Worm (Caenorhabditis elegans) whole organism, mixed stage, embryonic: Measurements from ENCODE around the gene ZC412.3.
A peak's percentile ranks its signal among the peaks of the same experiment; 100 is the strongest.
"Not testable (repeated sequence)": the region's sequence is repeated elsewhere in the genome, so short reads cannot be mapped to it uniquely, and the experiment has no call there.

Source experiments
- M03D4.4 ChIP-seq: sonication (generic microtip); optimal IDR thresholded peaks from 2 replicates; lab custom pipeline; 2017; ENCODE audit warnings: mild to moderate bottlenecking, missing genetic modification characterization, missing compliant biosample characterization
- bed-3 ChIP-seq: fragments of 200-800 bp; sonication (Bioruptor generic); optimal IDR thresholded peaks from 3 replicates; lab custom pipeline; 2018; ENCODE audit warnings: mild to moderate bottlenecking, missing genetic modification characterization, moderate library complexity, missing compliant biosample characterization
- cnd-1 ChIP-seq: fragments of 200-800 bp; sonication (Bioruptor generic); optimal IDR thresholded peaks from 2 replicates; lab custom pipeline; 2018; ENCODE audit warnings: mild to moderate bottlenecking, missing genetic modification characterization, missing compliant biosample characterization
- drap-1 ChIP-seq: fragments of 200-800 bp; sonication (Bioruptor generic); optimal IDR thresholded peaks from 3 replicates; lab custom pipeline; 2018; ENCODE audit warnings: mild to moderate bottlenecking, missing genetic modification characterization, missing compliant biosample characterization
- hlh-1 ChIP-seq: fragments of 150-350 bp; optimal IDR thresholded peaks from 2 replicates; lab custom pipeline; 2014; ENCODE audit warnings: missing biosample characterization, missing genetic modification reagents, missing genetic modification characterization
- mab-5 ChIP-seq: fragments of 150-350 bp; optimal IDR thresholded peaks from 2 replicates; lab custom pipeline; 2014; ENCODE audit warnings: missing biosample characterization, missing genetic modification characterization
- mls-2 ChIP-seq: sonication (generic microtip); optimal IDR thresholded peaks from 2 replicates; lab custom pipeline; 2016; ENCODE audit warnings: mild to moderate bottlenecking, missing genetic modification characterization, moderate library complexity, missing compliant biosample characterization
- nhr-237 ChIP-seq: fragments of 150-350 bp; optimal IDR thresholded peaks from 2 replicates; lab custom pipeline; 2014; ENCODE audit warnings: missing biosample characterization, missing genetic modification characterization
- nhr-28 ChIP-seq: fragments of 150-350 bp; optimal IDR thresholded peaks from 2 replicates; lab custom pipeline; 2014; ENCODE audit warnings: missing biosample characterization, missing genetic modification characterization
- nhr-76 ChIP-seq: sonication (generic microtip); optimal IDR thresholded peaks from 2 replicates; lab custom pipeline; 2017; ENCODE audit warnings: missing biosample characterization, missing genetic modification characterization
- sptf-1 ChIP-seq: sonication (generic microtip); optimal IDR thresholded peaks from 2 replicates; lab custom pipeline; 2017; ENCODE audit warnings: mild to moderate bottlenecking, missing genetic modification characterization, moderate library complexity, missing compliant biosample characterization
- tbx-8 ChIP-seq: fragments of 200-800 bp; sonication (Bioruptor generic); optimal IDR thresholded peaks from 2 replicates; lab custom pipeline; 2018; ENCODE audit warnings: mild to moderate bottlenecking, missing genetic modification characterization, moderate library complexity, missing compliant biosample characterization
- unc-120 ChIP-seq: sonication (generic microtip); optimal IDR thresholded peaks from 2 replicates; lab custom pipeline; 2017; ENCODE audit warnings: missing genetic modification characterization, missing compliant biosample characterization; ENCODE audit not compliant: poor library complexity, severe bottlenecking
- unc-39 ChIP-seq: fragments of 150-350 bp; optimal IDR thresholded peaks from 2 replicates; lab custom pipeline; 2014; ENCODE audit warnings: missing biosample characterization, missing genetic modification characterization
- unc-62 ChIP-seq: fragments of 150-350 bp; optimal IDR thresholded peaks from 2 replicates; lab custom pipeline; 2014; ENCODE audit warnings: missing biosample characterization, missing genetic modification reagents, missing genetic modification characterization
- zip-8 ChIP-seq: fragments of 150-350 bp; optimal IDR thresholded peaks from 2 replicates; lab custom pipeline; 2014; ENCODE audit warnings: missing biosample characterization, missing genetic modification characterization

Gene ZC412.3

ce11 chrV:14826952-14827351 lies 44.4 kb downstream of the ZC412.3 start, which contains the start of gene nspa-8:
Gene nspa-8, minus strand, starts transcription at chrV:14827052.
- TF ChIP-seq cnd-1; mab-5; nhr-76 (tag; lab: Kevin White, UChicago): not testable (repeated sequence)

ce11 chrV:14824124-14824523 lies 47.2 kb downstream of the ZC412.3 start, which contains the start of gene W06A7.4:
Gene W06A7.4, plus strand, starts transcription at chrV:14824424.
- TF ChIP-seq bed-3 (GFP tag; lab: Kevin White, UChicago) = no peak
- TF ChIP-seq M03D4.4 = no peak

ce11 chrV:14821553-14821952 lies 49.8 kb downstream of the ZC412.3 start, which contains the start of gene W06A7.2:
Gene W06A7.2, plus strand, starts transcription at chrV:14821853.
- no peak for TF ChIP-seq drap-1 (GFP tag; lab: Kevin White, UChicago)
- no peak for TF ChIP-seq unc-39 (tag; lab: Kevin White, UChicago)
- no peak for TF ChIP-seq sptf-1

- TF ChIP-seq mls-2 (tag; lab: Kevin White, UChicago) (no peak), unc-62 (GFP tag; lab: Kevin White, UChicago) (peak; percentile 13), tbx-8 (no peak), nhr-237 (tag; lab: Kevin White, UChicago) (no peak), nhr-28 (tag; lab: Kevin White, UChicago) (no peak), hlh-1 (tag; lab: Kevin White, UChicago) (peak; percentile 71), zip-8 (tag; lab: Kevin White, UChicago) (no peak), unc-120 (tag; lab: Kevin White, UChicago) (peak; percentile 32)
Observed at ce11 chrV:14820314-14820713, 51.0 kb downstream of the ZC412.3 start.
